Worm (Caenorhabditis elegans) whole organism, dauer: ENCODE results near the gene luc-7L3.

Experiments
- unc-62 ChIP-seq: sonication (generic microtip); optimal IDR thresholded peaks from 2 replicates; lab custom pipeline; 2017; ENCODE audit warnings: missing biosample characterization, missing genetic modification reagents, missing genetic modification characterization

luc-7L3 gene

ce11 chrII:61013-61412, 36.8 kb downstream of the luc-7L3 start, which contains the start of gene C23H3.2:
C23H3.2 (plus strand) TSS chrII:61313.
- TF ChIP-seq unc-62 = no peak

- no peak for TF ChIP-seq unc-62
These were observed 37.8 kb downstream of the luc-7L3 start for ce11 chrII:60049-60448.

- no peak for TF ChIP-seq unc-62
These were observed 40.0 kb downstream of the luc-7L3 start for ce11 chrII:57873-58272.

DNA sequence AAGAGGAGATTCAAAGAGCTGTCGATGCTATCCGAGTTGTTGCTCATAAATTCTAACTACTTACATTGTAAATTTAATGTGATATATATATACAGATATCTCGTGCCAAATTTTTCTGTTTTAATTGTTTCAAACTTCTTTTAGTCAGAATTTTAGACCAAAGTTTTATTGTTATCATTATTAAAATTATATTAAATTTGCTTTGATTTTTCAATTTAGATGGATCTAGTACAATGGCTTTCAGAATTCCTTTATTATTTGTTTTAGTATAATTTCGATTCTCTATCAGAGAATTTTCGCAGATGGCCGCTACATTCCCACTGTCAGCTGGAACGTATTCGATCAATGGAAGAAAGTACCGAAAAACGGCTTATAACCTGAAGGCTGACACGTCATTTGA, 40.5 kb downstream of the luc-7L3 start, which contains the start of gene ascc-1:
Gene ascc-1 (plus strand): TSS at position 301 of the 400 bp plus-strand sequence.
- TF ChIP-seq unc-62 = no peak

DNA sequence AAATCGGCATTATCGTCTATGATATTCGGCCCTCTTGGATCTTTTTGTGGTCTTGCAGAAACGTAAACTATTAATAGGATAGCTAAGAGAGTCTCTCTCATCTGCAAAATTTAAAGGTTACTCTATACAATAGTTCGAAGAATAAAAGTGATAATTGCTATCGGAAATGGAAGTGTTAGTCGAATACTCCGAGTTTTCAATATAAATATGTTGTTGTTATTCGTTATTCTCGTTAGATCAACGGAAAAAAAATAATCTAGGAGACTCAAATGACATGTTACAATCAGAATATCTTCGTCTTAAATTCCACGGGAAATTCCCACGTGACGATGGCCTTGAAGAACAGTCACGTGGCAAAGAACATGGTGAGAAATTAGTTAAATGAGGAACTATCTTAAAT, 42.6 kb downstream of the luc-7L3 start, which contains the start of gene tre-5:
Gene tre-5 (minus strand): TSS at position 101 of the 400 bp plus-strand sequence.
- no peak for TF ChIP-seq unc-62

- TF ChIP-seq unc-62 = no peak
These were observed 46.5 kb downstream of the luc-7L3 start, which contains the start of gene sptl-1 for ce11 chrII:51352-51751. sptl-1 (plus strand) TSS chrII:51652.

- no peak for TF ChIP-seq unc-62
These were observed 47.0 kb downstream of the luc-7L3 start for ce11 chrII:50862-51261.

- TF ChIP-seq unc-62 = no peak
These were observed 50.5 kb downstream of the luc-7L3 start, which contains the start of gene C23H3.5 for ce11 chrII:47280-47679. C23H3.5 (plus strand) TSS chrII:47580.

ce11 chrII:46116-46515, 51.7 kb downstream of the luc-7L3 start, which contains the start of gene rpt-4:
rpt-4 (minus strand) TSS chrII:46216.
- TF ChIP-seq unc-62 = no peak
